Fruit fly (Drosophila melanogaster) whole organism, embryonic: Measurements from ENCODE around the gene CG33490.

Experiments
- CG10209 ChIP-seq: fragments of 200-800 bp; sonication (Bioruptor generic); optimal IDR thresholded peaks from 3 replicates; lab custom pipeline; 2017; ENCODE audit warnings: missing biosample characterization, mild to moderate bottlenecking, missing genetic modification characterization, missing genetic modification reagents
- CG11085 ChIP-seq: fragments of 200-800 bp; sonication (Bioruptor generic); IDR thresholded peaks from 2 replicates; pipeline ENCODE4 v1.3.6; 2022; ENCODE audit warnings: missing biosample characterization, missing genetic modification characterization
- CG11456 ChIP-seq: fragments of 200-800 bp; sonication (Bioruptor generic); IDR thresholded peaks from 3 replicates; pipeline ENCODE4 v1.3.6; 2022; ENCODE audit warnings: missing biosample characterization, missing genetic modification characterization
- CG11696 ChIP-seq: fragments of 200-800 bp; sonication (Bioruptor generic); IDR thresholded peaks from 2 replicates; pipeline ENCODE4 v1.3.6; 2022; ENCODE audit warnings: missing biosample characterization, missing genetic modification characterization
- CG12236 ChIP-seq: fragments of 200-800 bp; sonication (Bioruptor generic); optimal IDR thresholded peaks from 2 replicates; lab custom pipeline; 2016; ENCODE audit warnings: missing biosample characterization, missing genetic modification characterization
- CG15269 ChIP-seq: fragments of 200-800 bp; sonication (Bioruptor generic); optimal IDR thresholded peaks from 2 replicates; lab custom pipeline; 2018; ENCODE audit warnings: missing biosample characterization, mild to moderate bottlenecking, missing genetic modification characterization, moderate library complexity
- CG17802 ChIP-seq: fragments of 200-800 bp; sonication (Bioruptor generic); optimal IDR thresholded peaks from 2 replicates; lab custom pipeline; 2018; ENCODE audit warnings: missing biosample characterization, mild to moderate bottlenecking, missing genetic modification characterization, moderate library complexity
- CG17912 ChIP-seq: fragments of 200-800 bp; sonication (Bioruptor generic); optimal IDR thresholded peaks from 2 replicates; lab custom pipeline; 2018; ENCODE audit warnings: missing biosample characterization, mild to moderate bottlenecking, missing genetic modification characterization
- CG2678 ChIP-seq: fragments of 200-800 bp; sonication (Bioruptor generic); optimal IDR thresholded peaks from 3 replicates; lab custom pipeline; 2019; ENCODE audit warnings: missing biosample characterization, mild to moderate bottlenecking, missing genetic modification characterization, moderate library complexity
- CG30403 ChIP-seq: fragments of 200-800 bp; sonication (Bioruptor generic); optimal IDR thresholded peaks from 3 replicates; lab custom pipeline; 2016; ENCODE audit warnings: missing biosample characterization, missing genetic modification characterization
- CG3726 ChIP-seq: fragments of 200-800 bp; sonication (Bioruptor generic); IDR thresholded peaks from 3 replicates; pipeline ENCODE4, ENCODE4 v1.3.6; 2022; ENCODE audit warnings: missing biosample characterization, missing genetic modification characterization
- CG3838 ChIP-seq: fragments of 200-800 bp; sonication (Bioruptor generic); optimal IDR thresholded peaks from 3 replicates; lab custom pipeline; 2016; ENCODE audit warnings: missing biosample characterization, missing genetic modification characterization
- CG4820 ChIP-seq: fragments of 200-800 bp; sonication (Bioruptor generic); optimal IDR thresholded peaks from 3 replicates; lab custom pipeline; 2016; ENCODE audit warnings: missing biosample characterization, missing genetic modification characterization
- CG5245 ChIP-seq: fragments of 200-800 bp; sonication (Bioruptor generic); optimal IDR thresholded peaks from 3 replicates; lab custom pipeline; 2016; ENCODE audit warnings: missing biosample characterization, missing genetic modification characterization
- CG6813 ChIP-seq: fragments of 200-800 bp; sonication (Bioruptor generic); optimal IDR thresholded peaks from 2 replicates; lab custom pipeline; 2017; ENCODE audit warnings: missing biosample characterization, missing genetic modification characterization, mild to moderate bottlenecking, moderate library complexity, missing genetic modification reagents
- CG7372 ChIP-seq: fragments of 200-800 bp; sonication (Bioruptor generic); IDR thresholded peaks from 2 replicates; pipeline ENCODE4 v1.3.6; 2022; ENCODE audit warnings: missing biosample characterization, missing genetic modification characterization
- CG7928 ChIP-seq: fragments of 200-800 bp; sonication (Bioruptor generic); optimal IDR thresholded peaks from 2 replicates; lab custom pipeline; 2017; ENCODE audit warnings: missing biosample characterization, mild to moderate bottlenecking, missing genetic modification characterization
- CG9797 ChIP-seq: fragments of 200-800 bp; sonication (Bioruptor generic); optimal IDR thresholded peaks from 3 replicates; lab custom pipeline; 2018; ENCODE audit warnings: missing biosample characterization, mild to moderate bottlenecking, missing genetic modification characterization
- Dek ChIP-seq: fragments of 200-800 bp; sonication (Bioruptor generic); optimal IDR thresholded peaks from 3 replicates; lab custom pipeline; 2019; ENCODE audit warnings: missing biosample characterization, mild to moderate bottlenecking, missing genetic modification characterization, moderate library complexity
- Drgx ChIP-seq: fragments of 200-800 bp; sonication (Bioruptor generic); IDR thresholded peaks from 2 replicates; pipeline ENCODE4 v1.3.6; 2022; ENCODE audit warnings: missing biosample characterization, missing genetic modification characterization
- Hr78 ChIP-seq, 2 experiments: fragments of 200-800 bp in 1 of 2; fragments of >200 bp in 1 of 2; sonication (Bioruptor generic) in 1 of 2; optimal IDR thresholded peaks; 2 replicates each; lab custom pipeline; 2017 to 2019; ENCODE audit warnings: missing biosample characterization in 2 of 2, missing genetic modification characterization in 2 of 2, mild to moderate bottlenecking in 1 of 2, moderate library complexity in 1 of 2
- Mes4 ChIP-seq: fragments of 200-800 bp; sonication (Bioruptor generic); optimal IDR thresholded peaks from 2 replicates; lab custom pipeline; 2016; ENCODE audit warnings: missing biosample characterization, missing genetic modification characterization
- NC2β ChIP-seq: fragments of 200-800 bp; sonication (Bioruptor generic); optimal IDR thresholded peaks from 2 replicates; lab custom pipeline; 2016; ENCODE audit warnings: missing biosample characterization, missing genetic modification characterization
- Optix ChIP-seq: fragments of 200-800 bp; sonication (Bioruptor generic); IDR thresholded peaks from 3 replicates; pipeline ENCODE4 v1.3.6; 2022; ENCODE audit warnings: missing biosample characterization, missing genetic modification characterization
- Sry-β ChIP-seq: fragments of 200-800 bp; sonication (Bioruptor generic); optimal IDR thresholded peaks from 2 replicates; lab custom pipeline; 2018; ENCODE audit warnings: missing biosample characterization, mild to moderate bottlenecking, missing genetic modification characterization, moderate library complexity
- Taf1 ChIP-seq: fragments of 200-800 bp; sonication (Bioruptor generic); IDR thresholded peaks from 2 replicates; pipeline ENCODE4 v1.3.6; 2022; ENCODE audit warnings: missing biosample characterization, missing genetic modification characterization
- Xrp1 ChIP-seq: fragments of 200-800 bp; sonication (Bioruptor generic); IDR thresholded peaks from 2 replicates; pipeline ENCODE4 v1.3.6; 2022; ENCODE audit warnings: missing biosample characterization, missing genetic modification characterization
- amos ChIP-seq: fragments of 200-800 bp; sonication (Bioruptor generic); IDR thresholded peaks from 2 replicates; pipeline ENCODE4 v1.3.6; 2022; ENCODE audit warnings: missing biosample characterization, missing genetic modification characterization; ENCODE audit not compliant: partially characterized antibody
- ato ChIP-seq: fragments of 200-800 bp; sonication (Bioruptor generic); IDR thresholded peaks from 2 replicates; pipeline ENCODE4 v1.3.6; 2022; ENCODE audit warnings: missing biosample characterization, missing genetic modification characterization; ENCODE audit not compliant: partially characterized antibody
- bigmax ChIP-seq: fragments of 200-800 bp; sonication (Bioruptor generic); optimal IDR thresholded peaks from 2 replicates; lab custom pipeline; 2018; ENCODE audit warnings: missing biosample characterization, mild to moderate bottlenecking, missing genetic modification characterization
- cas ChIP-seq: fragments of 200-800 bp; sonication (Bioruptor generic); IDR thresholded peaks from 2 replicates; pipeline ENCODE4 v1.3.6; 2022; ENCODE audit warnings: missing biosample characterization, missing genetic modification characterization
- chm ChIP-seq: fragments of 200-800 bp; sonication (Bioruptor generic); IDR thresholded peaks from 2 replicates; pipeline ENCODE4 v1.3.6; 2022; ENCODE audit warnings: missing biosample characterization, missing genetic modification characterization
- corto ChIP-seq: fragments of 200-800 bp; sonication (Bioruptor generic); optimal IDR thresholded peaks from 2 replicates; lab custom pipeline; 2016; ENCODE audit warnings: missing biosample characterization, mild to moderate bottlenecking, missing genetic modification characterization, moderate library complexity
- croc ChIP-seq: fragments of 200-800 bp; sonication (Bioruptor generic); conservative IDR thresholded peaks from 3 replicates; pipeline ENCODE4 v1.3.6; 2022; ENCODE audit warnings: missing biosample characterization, missing genetic modification characterization
- disco-r ChIP-seq: fragments of 200-800 bp; sonication (Bioruptor generic); optimal IDR thresholded peaks from 2 replicates; lab custom pipeline; 2016; ENCODE audit warnings: missing biosample characterization, missing genetic modification characterization
- eyg ChIP-seq: fragments of 200-800 bp; sonication (Bioruptor generic); optimal IDR thresholded peaks from 3 replicates; lab custom pipeline; 2016; ENCODE audit warnings: missing biosample characterization, missing genetic modification characterization
- gce ChIP-seq: fragments of 200-800 bp; sonication (Bioruptor generic); IDR thresholded peaks from 3 replicates; pipeline ENCODE4 v1.3.6; 2022; ENCODE audit warnings: missing biosample characterization, missing genetic modification characterization
- klu ChIP-seq: fragments of 200-800 bp; sonication (Bioruptor generic); IDR thresholded peaks from 2 replicates; pipeline ENCODE4 v1.3.6; 2022; ENCODE audit warnings: missing biosample characterization, missing genetic modification characterization
- nerfin-2 ChIP-seq: fragments of 200-800 bp; sonication (Bioruptor generic); IDR thresholded peaks from 2 replicates; pipeline ENCODE4 v1.3.6; 2022; ENCODE audit warnings: missing biosample characterization, missing genetic modification characterization; ENCODE audit not compliant: partially characterized antibody
- nom ChIP-seq: fragments of 200-800 bp; sonication (Bioruptor generic); optimal IDR thresholded peaks from 2 replicates; lab custom pipeline; 2017; ENCODE audit warnings: missing biosample characterization, missing genetic modification characterization, mild to moderate bottlenecking, moderate library complexity, missing genetic modification reagents
- pnt ChIP-seq: fragments of 200-800 bp; sonication (Bioruptor generic); optimal IDR thresholded peaks from 3 replicates; lab custom pipeline; 2016; ENCODE audit warnings: missing biosample characterization, missing genetic modification characterization
- run ChIP-seq: fragments of 200-800 bp; sonication (Bioruptor generic); optimal IDR thresholded peaks from 3 replicates; lab custom pipeline; 2018; ENCODE audit warnings: missing biosample characterization, mild to moderate bottlenecking, missing genetic modification characterization
- seq ChIP-seq: fragments of 200-800 bp; sonication (Bioruptor generic); IDR thresholded peaks from 2 replicates; pipeline ENCODE4 v1.3.6; 2022; ENCODE audit warnings: missing biosample characterization, missing genetic modification characterization
- slp2 ChIP-seq: fragments of 200-800 bp; sonication (Bioruptor generic); optimal IDR thresholded peaks from 2 replicates; lab custom pipeline; 2016; ENCODE audit warnings: missing biosample characterization, missing genetic modification characterization
- sna ChIP-seq: fragments of 200-800 bp; sonication (Bioruptor generic); IDR thresholded peaks from 2 replicates; pipeline ENCODE4 v1.3.6; 2022; ENCODE audit warnings: missing biosample characterization, missing genetic modification characterization; ENCODE audit not compliant: partially characterized antibody
- so ChIP-seq: fragments of 200-800 bp; sonication (Bioruptor generic); IDR thresholded peaks from 3 replicates; pipeline ENCODE4 v1.3.6; 2022; ENCODE audit warnings: missing biosample characterization, missing genetic modification characterization
- ssp ChIP-seq: fragments of 200-800 bp; sonication (Bioruptor generic); IDR thresholded peaks from 2 replicates; pipeline ENCODE4 v1.3.6; 2022; ENCODE audit warnings: missing biosample characterization, missing genetic modification characterization
- twi ChIP-seq: fragments of 200-800 bp; optimal IDR thresholded peaks from 2 replicates; lab custom pipeline; 2019; ENCODE audit warnings: missing biosample characterization, mild to moderate bottlenecking, missing genetic modification characterization, moderate library complexity
- unpg ChIP-seq: fragments of 200-800 bp; sonication (Bioruptor generic); optimal IDR thresholded peaks from 3 replicates; lab custom pipeline; 2018; ENCODE audit warnings: missing biosample characterization, mild to moderate bottlenecking, missing genetic modification characterization, moderate library complexity
- zen ChIP-seq: fragments of 200-800 bp; sonication (Bioruptor generic); optimal IDR thresholded peaks from 3 replicates; lab custom pipeline; 2018; ENCODE audit warnings: missing biosample characterization, mild to moderate bottlenecking, missing genetic modification characterization, moderate library complexity

The CG33490 gene

DNA sequence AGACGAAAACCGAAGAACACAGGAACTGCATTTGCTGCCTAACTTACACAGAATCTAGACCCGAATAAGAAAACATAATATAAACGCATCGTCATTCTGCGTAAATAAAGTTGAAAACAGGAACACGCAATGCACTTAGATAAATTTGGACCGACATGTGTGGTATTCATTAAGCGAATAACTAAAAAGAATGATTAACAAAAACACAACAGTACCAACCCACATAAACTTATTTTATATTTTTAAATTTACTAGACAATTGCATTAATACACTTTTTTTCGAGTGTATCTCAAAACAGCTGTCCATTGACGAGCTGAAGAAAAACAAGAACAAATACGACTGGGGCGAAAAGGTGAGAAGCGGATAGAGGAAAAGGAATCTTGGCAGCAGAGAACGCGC is 20.1 kb downstream of the CG33490 start (continued):
- TF ChIP-seq run (tag; lab: Kevin White, UChicago) (peak; percentile 16), corto (GFP tag; lab: Kevin White, UChicago) (no peak), bigmax (GFP tag; lab: Kevin White, UChicago) (no peak), gce (GFP tag; lab: Robert Waterston, UW) (peak; percentile 39; the same call in 1 of the 3 replicates), CG6813 (peak; percentile 84), CG11696 (GFP tag; lab: Robert Waterston, UW) (peak; percentile 67), CG7372 (peak; percentile 49; the same call in 1 of the 2 replicates), eyg (no peak), CG5245 (GFP tag; lab: Kevin White, UChicago) (peak; percentile 85), CG3838 (peak; percentile 61), nom (GFP tag; lab: Kevin White, UChicago) (peak; percentile 26), Hr78 (GFP tag; optimal IDR thresholded peaks at IDR 0.05; lab: Kevin White, UChicago) (peak in 1 of 2 experiments; percentile 60), CG11085 (GFP tag; lab: Robert Waterston, UW) (0 out of 2 replicates have a peak, but pooled peaks have one; percentile 22), ato (GFP tag; lab: Robert Waterston, UW) (no peak), CG17912 (GFP tag; lab: Kevin White, UChicago) (no peak), croc (GFP tag; lab: Robert Waterston, UW) (peak; percentile 79), disco-r (GFP tag; lab: Kevin White, UChicago) (peak; percentile 68), unpg (GFP tag; lab: Kevin White, UChicago) (peak; percentile 86), Mes4 (GFP tag; lab: Kevin White, UChicago) (peak; percentile 70), CG2678 (tag; lab: Kevin White, UChicago) (peak; percentile 82), CG11456 (GFP tag; lab: Robert Waterston, UW) (peak; percentile 63; the same call in 1 of the 3 replicates), CG17802 (peak; percentile 65), sna (GFP tag; lab: Robert Waterston, UW) (no peak), chm (GFP tag; lab: Robert Waterston, UW) (peak; percentile 82; the same call in 1 of the 2 replicates), Sry-β (GFP tag; lab: Kevin White, UChicago) (peak; percentile 40), pnt (GFP tag; lab: Kevin White, UChicago) (peak; percentile 66), CG15269 (tag; lab: Kevin White, UChicago) (peak; percentile 70), CG7928 (peak; percentile 10), so (GFP tag; lab: Robert Waterston, UW) (0 out of 3 replicates have a peak, but pooled peaks have one; percentile 23), CG10209 (peak; percentile 82), seq (GFP tag; lab: Robert Waterston, UW) (peak; percentile 51; the same call in 1 of the 2 replicates), twi (tag; lab: Kevin White, UChicago) (peak; percentile 80), CG4820 (peak; percentile 89), CG12236 (GFP tag; lab: Kevin White, UChicago) (peak; percentile 65), Dek (tag; lab: Kevin White, UChicago) (peak; percentile 36), nerfin-2 (GFP tag; lab: Robert Waterston, UW) (no peak), NC2β (peak; percentile 88), ssp (GFP tag; lab: Robert Waterston, UW) (peak; percentile 62), Xrp1 (GFP tag; lab: Robert Waterston, UW) (peak; percentile 97), klu (GFP tag; lab: Robert Waterston, UW) (peak; percentile 53; the same call in 1 of the 2 replicates), CG3726 (GFP tag; lab: Robert Waterston, UW) (0 out of 3 replicates have a peak, but pooled peaks have one; percentile 49), slp2 (GFP tag; lab: Kevin White, UChicago) (peak; percentile 64), CG9797 (GFP tag; lab: Kevin White, UChicago) (peak; percentile 12), Drgx (GFP tag; lab: Robert Waterston, UW) (peak; percentile 69), Optix (GFP tag; lab: Robert Waterston, UW) (peak; percentile 53; the same call in 2 of the 3 replicates), cas (GFP tag; lab: Robert Waterston, UW) (no peak), amos (no peak), zen (tag; lab: Kevin White, UChicago) (peak; percentile 95), Taf1 (GFP tag; lab: Robert Waterston, UW) (no peak), CG30403 (GFP tag; lab: Kevin White, UChicago) (peak; percentile 86)
